Worm (Caenorhabditis elegans) whole organism, L3 larva: Measurements from ENCODE around the gene sax-7.

ENCODE experiments used
- R02D3.7 ChIP-seq: fragments of 150-350 bp; optimal IDR thresholded peaks from 2 replicates; lab custom pipeline; 2014; ENCODE audit warnings: missing biosample characterization, missing genetic modification characterization
- aly-2 ChIP-seq: fragments of 150-350 bp; optimal IDR thresholded peaks from 2 replicates; lab custom pipeline; 2014; ENCODE audit warnings: missing biosample characterization, missing genetic modification characterization
- ceh-28 ChIP-seq: fragments of 150-350 bp; optimal IDR thresholded peaks from 2 replicates; lab custom pipeline; 2014; ENCODE audit warnings: missing biosample characterization, missing genetic modification reagents, missing genetic modification characterization
- ceh-82 ChIP-seq: fragments of 150-350 bp; optimal IDR thresholded peaks from 2 replicates; lab custom pipeline; 2014; ENCODE audit warnings: missing biosample characterization, missing genetic modification characterization
- ceh-9 ChIP-seq: sonication (generic microtip); optimal IDR thresholded peaks from 2 replicates; lab custom pipeline; 2018; ENCODE audit warnings: missing biosample characterization, missing genetic modification characterization
- daf-12 ChIP-seq: fragments of 150-350 bp; optimal IDR thresholded peaks from 2 replicates; lab custom pipeline; 2014; ENCODE audit warnings: missing biosample characterization, missing genetic modification reagents, missing genetic modification characterization
- egl-5 ChIP-seq: fragments of 150-350 bp; optimal IDR thresholded peaks from 2 replicates; lab custom pipeline; 2017; ENCODE audit warnings: missing biosample characterization, missing genetic modification reagents, missing genetic modification characterization, inconsistent platforms
- elt-1 ChIP-seq: fragments of 150-350 bp; optimal IDR thresholded peaks from 2 replicates; lab custom pipeline; 2014; ENCODE audit warnings: missing biosample characterization, missing genetic modification characterization
- elt-2 ChIP-seq: sonication (generic microtip); optimal IDR thresholded peaks from 2 replicates; lab custom pipeline; 2016; ENCODE audit warnings: missing genetic modification reagents, mild to moderate bottlenecking, missing genetic modification characterization, missing compliant biosample characterization
- eor-1 ChIP-seq, 2 experiments: fragments of 150-350 bp; optimal IDR thresholded peaks; 2 replicates each; lab custom pipeline; 2014 to 2018; ENCODE audit warnings: missing biosample characterization in 2 of 2, missing genetic modification characterization in 2 of 2
- fkh-10 ChIP-seq: sonication (generic microtip); optimal IDR thresholded peaks from 2 replicates; lab custom pipeline; 2017; ENCODE audit warnings: missing biosample characterization, missing genetic modification reagents, missing genetic modification characterization
- fkh-2 ChIP-seq: fragments of 150-350 bp; optimal IDR thresholded peaks from 2 replicates; lab custom pipeline; 2014; ENCODE audit warnings: missing biosample characterization, missing genetic modification reagents, missing genetic modification characterization
- hmg-11 ChIP-seq: sonication (generic microtip); optimal IDR thresholded peaks from 2 replicates; lab custom pipeline; 2016; ENCODE audit warnings: missing genetic modification characterization, missing compliant biosample characterization
- jun-1 ChIP-seq: fragments of 150-350 bp; optimal IDR thresholded peaks from 2 replicates; lab custom pipeline; 2014; ENCODE audit warnings: missing biosample characterization, missing genetic modification reagents, missing genetic modification characterization
- lin-15B ChIP-seq: fragments of 150-350 bp; optimal IDR thresholded peaks from 2 replicates; lab custom pipeline; 2014; ENCODE audit warnings: missing biosample characterization, missing genetic modification characterization
- lin-39 ChIP-seq: fragments of 150-350 bp; optimal IDR thresholded peaks from 2 replicates; lab custom pipeline; 2018; ENCODE audit warnings: missing biosample characterization, missing genetic modification reagents, missing genetic modification characterization
- mdl-1 ChIP-seq: fragments of 150-350 bp; optimal IDR thresholded peaks from 2 replicates; lab custom pipeline; 2014; ENCODE audit warnings: missing biosample characterization, missing genetic modification characterization
- mml-1 ChIP-seq: fragments of 150-350 bp; sonication (generic microtip); optimal IDR thresholded peaks from 3 replicates; lab custom pipeline; 2014; ENCODE audit warnings: missing biosample characterization, missing genetic modification characterization
- nfya-1 ChIP-seq: sonication (generic microtip); optimal IDR thresholded peaks from 2 replicates; lab custom pipeline; 2017; ENCODE audit warnings: missing genetic modification characterization, mild to moderate bottlenecking, missing compliant biosample characterization, antibody characterized with exemption, moderate library complexity; ENCODE audit not compliant: insufficient read depth
- nhr-12 ChIP-seq: fragments of 150-350 bp; optimal IDR thresholded peaks from 2 replicates; lab custom pipeline; 2014; ENCODE audit warnings: missing biosample characterization, missing genetic modification characterization
- nhr-25 ChIP-seq: sonication (generic microtip); optimal IDR thresholded peaks from 2 replicates; lab custom pipeline; 2017; ENCODE audit warnings: missing biosample characterization, missing genetic modification characterization
- nhr-28 ChIP-seq: fragments of 150-350 bp; optimal IDR thresholded peaks from 2 replicates; lab custom pipeline; 2014; ENCODE audit warnings: missing biosample characterization, missing genetic modification characterization
- nhr-67 ChIP-seq: fragments of 150-350 bp; optimal IDR thresholded peaks from 2 replicates; lab custom pipeline; 2014; ENCODE audit warnings: missing biosample characterization, missing genetic modification characterization
- nhr-77 ChIP-seq: fragments of 150-350 bp; optimal IDR thresholded peaks from 2 replicates; lab custom pipeline; 2014; ENCODE audit warnings: missing biosample characterization, missing genetic modification characterization
- pqm-1 ChIP-seq: fragments of 150-350 bp; optimal IDR thresholded peaks from 2 replicates; lab custom pipeline; 2017; ENCODE audit warnings: missing biosample characterization, missing genetic modification characterization, inconsistent platforms
- sea-2 ChIP-seq: fragments of 150-350 bp; sonication (generic microtip); optimal IDR thresholded peaks from 4 replicates; lab custom pipeline; 2014; ENCODE audit warnings: missing biosample characterization, missing genetic modification reagents, missing genetic modification characterization
- snpc-4 ChIP-seq: fragments of 150-350 bp; optimal IDR thresholded peaks from 2 replicates; lab custom pipeline; 2014; ENCODE audit warnings: missing biosample characterization, missing genetic modification characterization
- tbx-2 ChIP-seq: sonication (generic microtip); optimal IDR thresholded peaks from 2 replicates; lab custom pipeline; 2016; ENCODE audit warnings: mild to moderate bottlenecking, missing genetic modification characterization, missing compliant biosample characterization
- unc-39 ChIP-seq: sonication (generic microtip); optimal IDR thresholded peaks from 4 replicates; lab custom pipeline; 2017; ENCODE audit warnings: missing biosample characterization, missing genetic modification characterization
- unc-62 ChIP-seq: fragments of 150-350 bp; sonication (generic microtip); optimal IDR thresholded peaks from 4 replicates; lab custom pipeline; 2014; ENCODE audit warnings: missing biosample characterization, missing genetic modification reagents, missing genetic modification characterization
- ztf-11 ChIP-seq: fragments of 150-350 bp; optimal IDR thresholded peaks from 2 replicates; lab custom pipeline; 2014; ENCODE audit warnings: missing biosample characterization, missing genetic modification characterization
- ztf-4 ChIP-seq: fragments of 150-350 bp; optimal IDR thresholded peaks from 2 replicates; lab custom pipeline; 2014; ENCODE audit warnings: missing biosample characterization, missing genetic modification characterization

Gene sax-7

DNA sequence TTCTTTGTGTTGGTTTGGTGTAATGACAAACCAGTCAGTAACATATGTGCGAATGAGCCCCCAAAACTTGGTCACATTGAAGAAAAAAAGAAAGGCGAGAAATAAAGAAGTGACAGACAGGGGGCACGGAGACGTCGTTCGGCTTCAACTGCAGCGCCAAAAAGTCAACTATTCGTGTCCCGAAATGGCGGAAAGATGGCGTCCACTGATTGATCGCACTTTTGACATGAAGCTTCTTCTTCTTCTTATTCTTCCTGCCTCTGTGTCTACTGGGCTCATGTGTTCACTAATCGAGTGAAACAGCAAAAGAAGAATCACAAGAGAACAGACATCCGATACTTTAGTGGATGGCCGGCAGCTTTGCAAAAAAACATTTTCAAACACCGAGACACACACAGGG lies 6.6 kb downstream of the sax-7 start:
- TF ChIP-seq hmg-11 (tag; lab: Kevin White, UChicago) (peak; percentile 6), elt-1 (tag; lab: Kevin White, UChicago) (peak; percentile 91), pqm-1 (tag; lab: Kevin White, UChicago) (no peak), sea-2 (GFP tag; lab: Kevin White, UChicago) (no peak), lin-39 (tag; lab: Kevin White, UChicago) (peak; percentile 84), unc-62 (GFP tag; lab: Kevin White, UChicago) (peak; percentile 82), nfya-1 (tag; lab: Kevin White, UChicago) (peak; percentile 47)

DNA sequence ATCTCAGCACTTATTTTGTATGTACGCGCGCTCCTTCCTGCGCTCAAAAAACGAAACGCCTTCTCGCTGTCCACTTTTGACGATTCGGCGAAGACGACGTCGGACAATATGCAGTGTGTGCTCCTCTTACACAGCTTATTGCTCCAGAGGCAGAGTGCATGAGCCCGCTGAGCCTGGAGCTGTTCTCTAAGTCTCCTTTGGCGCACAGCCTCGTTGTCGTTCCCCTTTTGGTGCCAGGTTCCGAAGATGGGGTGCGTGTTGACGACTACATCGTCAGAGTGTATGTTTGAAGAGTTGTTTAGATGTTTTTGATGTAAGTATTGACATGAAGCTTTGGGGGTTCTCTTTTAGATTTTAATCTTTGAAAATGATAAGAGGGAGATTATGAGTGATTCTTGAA lies 7.8 kb downstream of the sax-7 start:
- TF ChIP-seq fkh-10 (GFP tag; lab: Kevin White, UChicago) (no peak), ztf-11 (tag; lab: Kevin White, UChicago) (no peak), lin-15B (tag; lab: Kevin White, UChicago) (no peak), nfya-1 (tag; lab: Kevin White, UChicago) (peak; percentile 19), lin-39 (tag; lab: Kevin White, UChicago) (peak; percentile 79), nhr-77 (tag; lab: Kevin White, UChicago) (no peak), ceh-28 (no peak), unc-62 (GFP tag; lab: Kevin White, UChicago) (peak; percentile 27), elt-1 (tag; lab: Kevin White, UChicago) (peak; percentile 46), tbx-2 (tag; lab: Kevin White, UChicago) (no peak), nhr-28 (no peak), jun-1 (tag; lab: Kevin White, UChicago) (no peak), egl-5 (no peak)

DNA sequence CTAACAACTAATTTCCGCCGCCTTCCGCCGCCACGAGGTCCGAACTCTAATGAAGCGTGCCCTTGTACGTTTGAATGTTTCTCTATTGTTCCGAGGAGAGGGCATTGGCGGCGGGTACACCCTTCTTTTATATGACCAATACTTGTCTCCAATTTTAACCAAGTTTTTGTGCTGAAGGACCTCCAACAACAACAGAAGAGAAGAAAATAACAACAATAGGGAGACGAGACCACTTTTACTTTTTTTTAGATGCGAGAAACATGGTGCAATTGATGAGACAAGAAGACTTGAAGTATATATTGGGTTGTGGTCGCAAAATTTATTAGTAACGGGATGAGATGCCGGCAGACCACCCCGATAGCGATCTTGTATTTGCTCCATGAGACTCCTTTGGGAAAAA lies 8.5 kb downstream of the sax-7 start:
- TF ChIP-seq aly-2 (no peak), lin-15B (tag; lab: Kevin White, UChicago) (no peak), ceh-82 (no peak), snpc-4 (tag; lab: Kevin White, UChicago) (no peak), elt-2 (no peak), R02D3.7 (tag; lab: Kevin White, UChicago) (no peak)

DNA sequence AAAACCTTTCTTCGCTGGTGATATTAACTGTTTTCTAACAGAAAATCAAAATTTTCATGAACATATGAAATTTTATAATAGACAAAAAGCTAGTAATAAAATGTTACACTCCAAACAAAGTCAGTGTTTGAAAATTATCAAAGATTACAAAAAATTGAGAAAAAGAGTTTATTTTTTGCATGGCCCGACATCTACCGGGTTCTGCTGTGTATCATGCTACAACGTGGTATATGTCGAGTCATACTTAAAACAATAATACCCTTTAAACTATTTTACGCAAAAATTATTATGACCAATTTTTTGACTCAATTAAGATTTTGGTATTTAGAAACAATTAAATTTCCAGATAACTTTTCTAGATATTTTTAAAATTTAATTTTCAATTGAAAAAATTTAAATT lies 13.1 kb downstream of the sax-7 start:
- TF ChIP-seq unc-62 (GFP tag; lab: Kevin White, UChicago), result no peak
- TF ChIP-seq snpc-4 (tag; lab: Kevin White, UChicago), result peak; percentile 9

DNA sequence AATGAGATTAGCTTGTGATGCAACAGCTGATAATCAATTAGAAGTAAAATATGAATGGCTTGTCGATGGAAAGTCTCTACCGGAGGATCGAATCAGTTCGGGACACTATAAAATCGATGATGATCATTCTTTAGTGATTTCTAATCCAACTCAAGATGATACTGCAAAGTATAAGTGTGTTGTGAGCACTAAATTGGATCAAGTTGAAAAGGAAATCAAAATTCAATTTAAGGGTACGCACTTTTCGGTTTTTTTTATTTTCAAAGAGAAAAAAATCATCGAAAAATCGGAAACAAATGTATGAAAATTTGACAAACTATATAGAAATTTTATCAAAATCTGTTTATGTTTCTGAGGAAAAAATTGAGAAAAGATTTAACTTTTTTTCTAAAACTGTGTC lies 14.1 kb downstream of the sax-7 start:
- no peak for TF ChIP-seq pqm-1 (tag; lab: Kevin White, UChicago)
- peak; percentile 40 for TF ChIP-seq fkh-10 (GFP tag; lab: Kevin White, UChicago)

DNA sequence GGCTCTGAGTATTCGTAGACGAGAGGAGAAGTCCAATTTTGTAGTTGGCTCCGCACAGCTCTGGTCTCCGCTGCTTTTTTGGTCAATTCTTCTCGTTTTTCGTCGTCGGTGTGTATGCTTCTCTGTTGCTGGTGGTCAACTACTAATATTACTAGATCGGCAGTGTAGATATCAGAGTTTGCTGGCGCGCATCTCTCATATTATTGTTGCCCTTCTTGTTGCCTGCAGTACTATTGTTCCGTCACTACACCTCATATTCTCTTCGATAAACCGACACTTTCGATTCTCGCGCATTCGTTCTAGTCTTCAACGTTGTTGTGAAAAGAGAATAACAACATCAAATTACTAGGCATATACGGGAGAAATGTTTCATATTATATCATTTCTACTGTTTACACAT lies 17.7 kb downstream of the sax-7 start:
- no peak for TF ChIP-seq daf-12 (tag; lab: Kevin White, UChicago)
- TF ChIP-seq ztf-11 (tag; lab: Kevin White, UChicago), result no peak
- TF ChIP-seq lin-15B (tag; lab: Kevin White, UChicago), result no peak
- TF ChIP-seq nfya-1 (tag; lab: Kevin White, UChicago), result no peak
- TF ChIP-seq nhr-12 (tag; lab: Kevin White, UChicago), result no peak
- no peak for TF ChIP-seq unc-62 (GFP tag; lab: Kevin White, UChicago)

DNA sequence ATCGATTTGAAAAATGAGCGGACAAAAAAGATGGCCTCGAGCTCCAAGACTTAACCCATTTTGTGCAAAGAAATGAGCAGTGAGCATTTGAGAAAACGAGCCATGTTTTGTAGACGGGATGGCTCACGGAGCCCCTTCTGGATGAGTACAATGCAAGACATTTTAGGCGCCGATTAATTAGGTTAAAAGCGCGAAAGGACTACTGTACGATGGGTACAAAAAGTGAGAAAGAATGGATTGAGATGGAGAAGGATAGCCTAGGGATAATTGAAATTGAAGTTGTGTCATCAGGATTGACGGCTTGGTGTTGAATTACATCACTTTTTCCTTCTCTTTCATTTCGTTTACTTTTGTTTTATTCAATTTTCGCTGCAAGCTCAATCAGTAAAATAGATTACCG lies 18.3 kb downstream of the sax-7 start:
- TF ChIP-seq eor-1 (tag; optimal IDR thresholded peaks at IDR 0.05; lab: Kevin White, UChicago) (no peak), ceh-9 (tag; lab: Kevin White, UChicago) (no peak), ztf-4 (tag; lab: Kevin White, UChicago) (no peak), lin-39 (tag; lab: Kevin White, UChicago) (no peak), unc-39 (tag; lab: Kevin White, UChicago) (no peak), ceh-82 (no peak), ztf-11 (tag; lab: Kevin White, UChicago) (no peak), nhr-25 (tag; lab: Kevin White, UChicago) (no peak), R02D3.7 (tag; lab: Kevin White, UChicago) (no peak), nhr-67 (tag; lab: Kevin White, UChicago) (no peak), mml-1 (tag; lab: Kevin White, UChicago) (no peak), nhr-77 (tag; lab: Kevin White, UChicago) (no peak), mdl-1 (no peak), fkh-2 (no peak)
- TF ChIP-seq, all 47 proteins: peak for 0
